Fruit fly (Drosophila melanogaster) whole organism, embryonic: ENCODE results near the gene rb.
A peak's percentile ranks its signal among the peaks of the same experiment; 100 is the strongest.

ENCODE experiments used
- Abd-B ChIP-seq: fragments of 200-800 bp; sonication (Bioruptor generic); optimal IDR thresholded peaks from 2 replicates; lab custom pipeline; 2018; ENCODE audit warnings: missing biosample characterization, mild to moderate bottlenecking, missing genetic modification characterization, moderate library complexity
- Atf6 ChIP-seq: fragments of 200-800 bp; sonication (Bioruptor generic); IDR thresholded peaks from 2 replicates; pipeline ENCODE4 v1.3.6; 2022; ENCODE audit warnings: missing biosample characterization, missing genetic modification characterization
- C15 ChIP-seq: fragments of 200-800 bp; sonication (Bioruptor generic); IDR thresholded peaks from 3 replicates; pipeline ENCODE4 v1.3.6; 2022; ENCODE audit warnings: missing biosample characterization, missing genetic modification characterization
- CG11085 ChIP-seq: fragments of 200-800 bp; sonication (Bioruptor generic); IDR thresholded peaks from 2 replicates; pipeline ENCODE4 v1.3.6; 2022; ENCODE audit warnings: missing biosample characterization, missing genetic modification characterization
- CG11504 ChIP-seq: fragments of 200-800 bp; sonication (Bioruptor generic); optimal IDR thresholded peaks from 3 replicates; lab custom pipeline; 2019; ENCODE audit warnings: missing biosample characterization, mild to moderate bottlenecking, missing genetic modification characterization, moderate library complexity
- CG11696 ChIP-seq: fragments of 200-800 bp; sonication (Bioruptor generic); IDR thresholded peaks from 2 replicates; pipeline ENCODE4 v1.3.6; 2022; ENCODE audit warnings: missing biosample characterization, missing genetic modification characterization
- CG12071 ChIP-seq: fragments of 200-800 bp; sonication (Bioruptor generic); optimal IDR thresholded peaks from 3 replicates; lab custom pipeline; 2018; ENCODE audit warnings: missing biosample characterization, mild to moderate bottlenecking, missing genetic modification characterization
- CG13123 ChIP-seq: fragments of 200-800 bp; sonication (Bioruptor generic); optimal IDR thresholded peaks from 2 replicates; lab custom pipeline; 2016; ENCODE audit warnings: missing biosample characterization, missing genetic modification characterization
- CG13894 ChIP-seq: fragments of 200-800 bp; sonication (Bioruptor generic); optimal IDR thresholded peaks from 3 replicates; lab custom pipeline; 2018; ENCODE audit warnings: missing biosample characterization, mild to moderate bottlenecking, missing genetic modification characterization, moderate library complexity
- CG14667 ChIP-seq: fragments of 200-800 bp; sonication (Bioruptor generic); IDR thresholded peaks from 2 replicates; pipeline ENCODE4 v1.3.6; 2022; ENCODE audit warnings: missing biosample characterization, missing genetic modification characterization
- CG15514 ChIP-seq: fragments of 200-800 bp; sonication (Bioruptor generic); optimal IDR thresholded peaks from 3 replicates; lab custom pipeline; 2017; ENCODE audit warnings: missing biosample characterization, missing genetic modification characterization, mild to moderate bottlenecking, moderate library complexity, missing genetic modification reagents
- CG1603 ChIP-seq: fragments of 200-800 bp; sonication (Bioruptor generic); optimal IDR thresholded peaks from 2 replicates; lab custom pipeline; 2019; ENCODE audit warnings: missing biosample characterization, mild to moderate bottlenecking, missing genetic modification characterization, moderate library complexity
- CG16779 ChIP-seq: fragments of 200-800 bp; sonication (Bioruptor generic); IDR thresholded peaks from 2 replicates; pipeline ENCODE4 v1.3.6; 2022; ENCODE audit warnings: missing biosample characterization, missing genetic modification characterization
- CG17802 ChIP-seq: fragments of 200-800 bp; sonication (Bioruptor generic); optimal IDR thresholded peaks from 2 replicates; lab custom pipeline; 2018; ENCODE audit warnings: missing biosample characterization, mild to moderate bottlenecking, missing genetic modification characterization, moderate library complexity
- CG31224 ChIP-seq: fragments of 200-800 bp; sonication (Bioruptor generic); IDR thresholded peaks from 2 replicates; pipeline ENCODE4 v1.3.6; 2022; ENCODE audit warnings: missing biosample characterization, missing genetic modification characterization
- CG7556 ChIP-seq: fragments of 200-800 bp; sonication (Bioruptor generic); optimal IDR thresholded peaks from 2 replicates; lab custom pipeline; 2017; ENCODE audit warnings: missing biosample characterization, mild to moderate bottlenecking, missing genetic modification characterization
- CG7745 ChIP-seq: fragments of 200-800 bp; sonication (Bioruptor generic); optimal IDR thresholded peaks from 2 replicates; lab custom pipeline; 2018; ENCODE audit warnings: missing biosample characterization, mild to moderate bottlenecking, missing genetic modification characterization, moderate library complexity
- CG7839 ChIP-seq: fragments of 200-800 bp; sonication (Bioruptor generic); optimal IDR thresholded peaks from 3 replicates; lab custom pipeline; 2018; ENCODE audit warnings: missing biosample characterization, mild to moderate bottlenecking, missing genetic modification characterization, moderate library complexity
- CG7987 ChIP-seq: fragments of 200-800 bp; sonication (Bioruptor generic); optimal IDR thresholded peaks from 2 replicates; lab custom pipeline; 2018; ENCODE audit warnings: missing biosample characterization, mild to moderate bottlenecking, missing genetic modification characterization, moderate library complexity
- CG9876 ChIP-seq: fragments of 200-800 bp; sonication (Bioruptor generic); optimal IDR thresholded peaks from 2 replicates; lab custom pipeline; 2016; ENCODE audit warnings: missing biosample characterization, missing genetic modification characterization
- CrebB ChIP-seq: fragments of 200-800 bp; sonication (Bioruptor generic); optimal IDR thresholded peaks from 3 replicates; lab custom pipeline; 2018; ENCODE audit warnings: missing biosample characterization, mild to moderate bottlenecking, missing genetic modification characterization
- E2f2 ChIP-seq: fragments of 200-800 bp; sonication (Bioruptor generic); IDR thresholded peaks from 2 replicates; pipeline ENCODE4 v1.3.6; 2022; ENCODE audit warnings: missing biosample characterization, missing genetic modification characterization
- ERR ChIP-seq: fragments of 200-800 bp; sonication (Bioruptor generic); optimal IDR thresholded peaks from 2 replicates; lab custom pipeline; 2016; ENCODE audit warnings: missing biosample characterization, missing genetic modification characterization
- Hmx ChIP-seq: fragments of 200-800 bp; sonication (Bioruptor generic); optimal IDR thresholded peaks from 2 replicates; lab custom pipeline; 2016; ENCODE audit warnings: missing biosample characterization, missing genetic modification characterization
- MBD-R2 ChIP-seq: fragments of 200-800 bp; sonication (Bioruptor generic); IDR thresholded peaks from 2 replicates; pipeline ENCODE4 v1.3.6; 2022; ENCODE audit warnings: missing biosample characterization, missing genetic modification characterization
- Max ChIP-seq: fragments of 200-800 bp; sonication (Bioruptor generic); optimal IDR thresholded peaks from 2 replicates; lab custom pipeline; 2016; ENCODE audit warnings: missing biosample characterization, mild to moderate bottlenecking, missing genetic modification characterization
- Med ChIP-seq: fragments of 200-800 bp; sonication (Bioruptor generic); peaks from one replicate; lab custom pipeline; 2016; ENCODE audit warnings: missing biosample characterization, missing genetic modification characterization, mild to moderate bottlenecking, inconsistent platforms, moderate library complexity
- Myb ChIP-seq: fragments of 200-800 bp; sonication (Bioruptor generic); optimal IDR thresholded peaks from 2 replicates; lab custom pipeline; 2016; ENCODE audit warnings: missing biosample characterization, missing genetic modification characterization
- Pdp1 ChIP-seq, 2 experiments: fragments of 200-800 bp; sonication (Bioruptor generic); optimal IDR thresholded peaks; 3 replicates each; lab custom pipeline; 2016; ENCODE audit warnings: missing biosample characterization in 2 of 2, missing genetic modification characterization in 2 of 2, mild to moderate bottlenecking in 1 of 2, moderate library complexity in 1 of 2
- Rfx ChIP-seq: fragments of 200-800 bp; sonication (Bioruptor generic); IDR thresholded peaks from 2 replicates; pipeline ENCODE4 v1.3.6; 2022; ENCODE audit warnings: missing biosample characterization, missing genetic modification characterization
- Sox102F ChIP-seq: fragments of 200-800 bp; sonication (Bioruptor generic); optimal IDR thresholded peaks from 2 replicates; lab custom pipeline; 2018; ENCODE audit warnings: missing biosample characterization, mild to moderate bottlenecking, missing genetic modification characterization, moderate library complexity
- Xrp1 ChIP-seq: fragments of 200-800 bp; sonication (Bioruptor generic); IDR thresholded peaks from 2 replicates; pipeline ENCODE4 v1.3.6; 2022; ENCODE audit warnings: missing biosample characterization, missing genetic modification characterization
- ap ChIP-seq: fragments of 200-800 bp; sonication (Bioruptor generic); IDR thresholded peaks from 2 replicates; pipeline ENCODE4 v1.3.6; 2022; ENCODE audit warnings: missing biosample characterization, missing genetic modification characterization
- bigmax ChIP-seq: fragments of 200-800 bp; sonication (Bioruptor generic); optimal IDR thresholded peaks from 2 replicates; lab custom pipeline; 2018; ENCODE audit warnings: missing biosample characterization, mild to moderate bottlenecking, missing genetic modification characterization
- ci ChIP-seq: fragments of 200-800 bp; sonication (Bioruptor generic); IDR thresholded peaks from 3 replicates; pipeline ENCODE4 v1.3.6; 2022; ENCODE audit warnings: missing biosample characterization, missing genetic modification characterization
- crp ChIP-seq, 2 experiments: fragments of 200-800 bp; sonication (Bioruptor generic); optimal IDR thresholded peaks; 2 replicates in 1 of 2; 3 replicates in 1 of 2; lab custom pipeline; 2017; ENCODE audit warnings: missing biosample characterization in 2 of 2, missing genetic modification characterization in 2 of 2, mild to moderate bottlenecking in 1 of 2, moderate library complexity in 1 of 2
- dimm ChIP-seq: fragments of 200-800 bp; sonication (Bioruptor generic); IDR thresholded peaks from 2 replicates; pipeline ENCODE4 v1.3.6; 2022; ENCODE audit warnings: missing biosample characterization, missing genetic modification characterization
- disco-r ChIP-seq: fragments of 200-800 bp; sonication (Bioruptor generic); optimal IDR thresholded peaks from 2 replicates; lab custom pipeline; 2016; ENCODE audit warnings: missing biosample characterization, missing genetic modification characterization
- ham ChIP-seq: fragments of 200-800 bp; sonication (Bioruptor generic); IDR thresholded peaks from 2 replicates; pipeline ENCODE4 v1.3.6; 2022; ENCODE audit warnings: missing biosample characterization, missing genetic modification characterization
- kay ChIP-seq: fragments of 200-800 bp; sonication (Bioruptor generic); optimal IDR thresholded peaks from 2 replicates; lab custom pipeline; 2016; ENCODE audit warnings: missing biosample characterization, missing genetic modification characterization
- lmd ChIP-seq: fragments of 200-800 bp; sonication (Bioruptor generic); IDR thresholded peaks from 2 replicates; pipeline ENCODE4 v1.3.6; 2022; ENCODE audit warnings: missing biosample characterization, missing genetic modification characterization
- lov ChIP-seq, 2 experiments: fragments of 200-800 bp in 1 of 2; fragments of >200 bp in 1 of 2; sonication (Bioruptor generic) in 1 of 2; IDR thresholded peaks in 1 of 2; optimal IDR thresholded peaks in 1 of 2; 2 replicates in 1 of 2; 3 replicates in 1 of 2; pipeline versions ENCODE4 v1.3.6 to Lab custom; 2017 to 2022; ENCODE audit warnings: missing biosample characterization in 1 of 2, missing genetic modification characterization in 1 of 2
- nom ChIP-seq: fragments of 200-800 bp; sonication (Bioruptor generic); optimal IDR thresholded peaks from 2 replicates; lab custom pipeline; 2017; ENCODE audit warnings: missing biosample characterization, missing genetic modification characterization, mild to moderate bottlenecking, moderate library complexity, missing genetic modification reagents
- pb ChIP-seq: fragments of 200-800 bp; sonication (Bioruptor generic); optimal IDR thresholded peaks from 3 replicates; lab custom pipeline; 2016; ENCODE audit warnings: missing biosample characterization, missing genetic modification characterization
- peb ChIP-seq: fragments of 200-800 bp; sonication (Bioruptor generic); IDR thresholded peaks from 2 replicates; pipeline ENCODE4 v1.3.6; 2022; ENCODE audit warnings: missing biosample characterization, missing genetic modification characterization
- psq ChIP-seq: fragments of 200-800 bp; sonication (Bioruptor generic); optimal IDR thresholded peaks from 2 replicates; lab custom pipeline; 2017; ENCODE audit warnings: missing biosample characterization, missing genetic modification characterization
- rib ChIP-seq: fragments of 200-800 bp; sonication (Bioruptor generic); IDR thresholded peaks from 2 replicates; pipeline ENCODE4 v1.3.6; 2022; ENCODE audit warnings: missing biosample characterization, missing genetic modification characterization
- sens ChIP-seq: fragments of 200-800 bp; sonication (Bioruptor generic); peaks from one replicate; lab custom pipeline; 2016; ENCODE audit warnings: missing biosample characterization, missing genetic modification characterization
- sqz ChIP-seq: fragments of 200-800 bp; sonication (Bioruptor generic); optimal IDR thresholded peaks from 3 replicates; lab custom pipeline; 2018; ENCODE audit warnings: missing biosample characterization, mild to moderate bottlenecking, missing genetic modification characterization
- tio ChIP-seq: fragments of 200-800 bp; sonication (Bioruptor generic); optimal IDR thresholded peaks from 2 replicates; lab custom pipeline; 2017; ENCODE audit warnings: missing biosample characterization, missing genetic modification characterization, inconsistent platforms
- trh ChIP-seq: fragments of 200-800 bp; sonication (Bioruptor generic); optimal IDR thresholded peaks from 2 replicates; lab custom pipeline; 2016; ENCODE audit warnings: missing biosample characterization, missing genetic modification characterization

The rb gene

dm6 chrX:4529909-4530308, 10.5 kb downstream of the rb start, which contains the start of gene CG3556 (continued):
- TF ChIP-seq CG14667 (GFP tag; lab: Robert Waterston, UW) (peak; percentile 37; the same call in 1 of the 2 replicates), CG7839 (tag; lab: Kevin White, UChicago) (no peak), C15 (GFP tag; lab: Robert Waterston, UW) (no peak), Med (GFP tag; lab: Kevin White, UChicago) (no peak), Xrp1 (peak; percentile 71), nom (GFP tag; lab: Kevin White, UChicago) (no peak), lmd (GFP tag; lab: Robert Waterston, UW) (no peak; the same call in 1 of the 2 replicates), CG13123 (GFP tag; lab: Kevin White, UChicago) (peak; percentile 16), disco-r (peak; percentile 10), MBD-R2 (GFP tag; lab: Robert Waterston, UW) (peak; percentile 55), rib (no peak), CG11696 (GFP tag; lab: Robert Waterston, UW) (no peak), CG11504 (tag; lab: Kevin White, UChicago) (no peak), CG16779 (peak; percentile 44; the same call in 1 of the 2 replicates), Hmx (GFP tag; lab: Kevin White, UChicago) (no peak), CG1603 (tag; lab: Kevin White, UChicago) (no peak), CG31224 (GFP tag; lab: Robert Waterston, UW) (0 out of 2 replicates have a peak, but pooled peaks have one; percentile 11), trh (GFP tag; lab: Kevin White, UChicago) (no peak), ham (GFP tag; lab: Robert Waterston, UW) (no peak), peb (GFP tag; lab: Robert Waterston, UW) (0 out of 2 replicates have a peak, but pooled peaks have one; percentile 22), CG12071 (GFP tag; lab: Kevin White, UChicago) (no peak), Sox102F (GFP tag; lab: Kevin White, UChicago) (no peak), Max (GFP tag; lab: Kevin White, UChicago) (no peak), kay (no peak), Pdp1 (GFP tag; optimal IDR thresholded peaks at IDR 0.05; lab: Kevin White, UChicago) (peak in 1 of 2 experiments; percentile 36), tio (GFP tag; lab: Kevin White, UChicago) (no peak), Rfx (GFP tag; lab: Robert Waterston, UW) (peak; percentile 80), CG15514 (peak; percentile 78), CG13894 (tag; lab: Kevin White, UChicago) (no peak), sqz (GFP tag; lab: Kevin White, UChicago) (peak; percentile 98), pb (GFP tag; lab: Kevin White, UChicago) (no peak), ci (GFP tag; lab: Robert Waterston, UW) (peak; percentile 88), CG7987 (GFP tag; lab: Kevin White, UChicago) (peak; percentile 50), Abd-B (GFP tag; lab: Kevin White, UChicago) (no peak), psq (GFP tag; lab: Kevin White, UChicago) (no peak), lov (optimal IDR thresholded peaks at IDR 0.05; lab: Kevin White, UChicago) (no peak), lov (GFP tag; IDR thresholded peaks at IDR 0.05; lab: Robert Waterston, UW) (peak; percentile 83; the same call in 2 of the 3 replicates), dimm (GFP tag; lab: Robert Waterston, UW) (no peak), CG9876 (GFP tag; lab: Kevin White, UChicago) (peak; percentile 46), CG7745 (no peak), ap (GFP tag; lab: Robert Waterston, UW) (no peak), bigmax (no peak), CG7556 (GFP tag; lab: Kevin White, UChicago) (no peak), CG11085 (GFP tag; lab: Robert Waterston, UW) (no peak), sens (GFP tag; lab: Kevin White, UChicago) (peak; percentile 26), E2f2 (GFP tag; lab: Robert Waterston, UW) (peak; percentile 94), Atf6 (0 out of 2 replicates have a peak, but pooled peaks have one; percentile 30), Myb (peak; percentile 77), crp (GFP tag; optimal IDR thresholded peaks at IDR 0.05; lab: Kevin White, UChicago) (peak in 1 of 2 experiments; percentile 10), CrebB (no peak), ERR (GFP tag; lab: Kevin White, UChicago) (no peak), CG17802 (no peak)
